Fruit fly (Drosophila melanogaster) whole organism, adult: Measurements from ENCODE around the gene P58IPK.
A peak's percentile ranks its signal among the peaks of the same experiment; 100 is the strongest.

Experiments
- CG14711 ChIP-seq: fragments of 200-800 bp; sonication (Bioruptor generic); optimal IDR thresholded peaks from 2 replicates; lab custom pipeline; 2018; ENCODE audit warnings: missing biosample characterization, mild to moderate bottlenecking, missing genetic modification characterization, moderate library complexity
- CG33017 ChIP-seq: fragments of 200-800 bp; sonication (Bioruptor generic); optimal IDR thresholded peaks from 2 replicates; lab custom pipeline; 2018; ENCODE audit warnings: missing biosample characterization, mild to moderate bottlenecking, missing genetic modification characterization, moderate library complexity
- CG5204 ChIP-seq: fragments of 200-800 bp; sonication (Bioruptor generic); optimal IDR thresholded peaks from 2 replicates; lab custom pipeline; 2016; ENCODE audit warnings: missing biosample characterization, missing genetic modification characterization
- CG7045 ChIP-seq: fragments of 200-800 bp; sonication (Bioruptor generic); optimal IDR thresholded peaks from 2 replicates; lab custom pipeline; 2017; ENCODE audit warnings: missing biosample characterization, mild to moderate bottlenecking, missing genetic modification characterization
- Clk ChIP-seq: fragments of 200-800 bp; sonication (Bioruptor generic); optimal IDR thresholded peaks from 2 replicates; lab custom pipeline; 2017; ENCODE audit warnings: missing biosample characterization, missing genetic modification characterization
- Crg-1 ChIP-seq: fragments of 200-800 bp; sonication (Bioruptor generic); optimal IDR thresholded peaks from 2 replicates; lab custom pipeline; 2016; ENCODE audit warnings: missing biosample characterization, missing genetic modification characterization
- Hr96 ChIP-seq: fragments of 200-800 bp; sonication (Bioruptor generic); optimal IDR thresholded peaks from 2 replicates; lab custom pipeline; 2016; ENCODE audit warnings: missing biosample characterization, missing genetic modification characterization
- Mnt ChIP-seq: fragments of 200-800 bp; sonication (Bioruptor generic); optimal IDR thresholded peaks from 2 replicates; lab custom pipeline; 2016; ENCODE audit warnings: missing biosample characterization, mild to moderate bottlenecking, missing genetic modification characterization
- bab1 ChIP-seq: fragments of 200-800 bp; sonication (Bioruptor generic); optimal IDR thresholded peaks from 3 replicates; lab custom pipeline; 2019; ENCODE audit warnings: missing biosample characterization, mild to moderate bottlenecking, missing genetic modification characterization, moderate library complexity
- cic ChIP-seq: fragments of 200-800 bp; sonication (Bioruptor generic); optimal IDR thresholded peaks from 2 replicates; lab custom pipeline; 2017; ENCODE audit warnings: missing biosample characterization, mild to moderate bottlenecking, missing genetic modification characterization, moderate library complexity
- cnc ChIP-seq, 2 experiments: fragments of >200 bp; optimal IDR thresholded peaks; 2 replicates each; lab custom pipeline; 2017
- kay ChIP-seq: fragments of 200-800 bp; sonication (Bioruptor generic); peaks from one replicate; lab custom pipeline; 2016; ENCODE audit warnings: missing biosample characterization, missing genetic modification characterization, borderline replicate concordance
- tj ChIP-seq: fragments of 200-800 bp; sonication (Bioruptor generic); optimal IDR thresholded peaks from 3 replicates; lab custom pipeline; 2017; ENCODE audit warnings: missing biosample characterization, mild to moderate bottlenecking, missing genetic modification characterization, moderate library complexity

- TF ChIP-seq kay (GFP tag; lab: Kevin White, UChicago) = no peak
- peak; percentile 4 for TF ChIP-seq tj
- no peak for TF ChIP-seq CG5204 (GFP tag; lab: Kevin White, UChicago)
- no peak for TF ChIP-seq Crg-1 (GFP tag; lab: Kevin White, UChicago)
- no peak for TF ChIP-seq Mnt (GFP tag; lab: Kevin White, UChicago)
- no peak for TF ChIP-seq CG14711
- no peak for TF ChIP-seq Clk (GFP tag; lab: Kevin White, UChicago)
- no peak for TF ChIP-seq cic (GFP tag; lab: Kevin White, UChicago)
- TF ChIP-seq CG7045 = no peak
- TF ChIP-seq cnc (optimal IDR thresholded peaks at IDR 0.05; lab: Kevin White, UChicago) = no peak
- no peak for TF ChIP-seq CG33017 (tag; lab: Kevin White, UChicago)
- TF ChIP-seq Hr96 (GFP tag; lab: Kevin White, UChicago) = no peak
- TF ChIP-seq bab1 (GFP tag; lab: Kevin White, UChicago) = no peak
These were observed 8.1 kb downstream of the P58IPK start for dm6 chr3R:9594839-9595238.
